Worm (Caenorhabditis elegans) whole organism, L4 larva: Measurements from ENCODE around the gene C15F1.1.

Source experiments
- D1046.2 ChIP-seq: fragments of 200-800 bp; sonication (Bioruptor generic); IDR thresholded peaks from 2 replicates; pipeline ENCODE4 v1.3.6; 2022; ENCODE audit warnings: missing genetic modification characterization, missing compliant biosample characterization
- F37D6.2 ChIP-seq: sonication (generic microtip); optimal IDR thresholded peaks from 2 replicates; lab custom pipeline; 2016; ENCODE audit warnings: mild to moderate bottlenecking, missing genetic modification characterization, missing compliant biosample characterization
- F44E2.7 ChIP-seq: fragments of 200-800 bp; sonication (Bioruptor generic); IDR thresholded peaks from 2 replicates; pipeline ENCODE4 v2.1.2; 2022; ENCODE audit warnings: missing genetic modification characterization, missing compliant biosample characterization
- F49E8.2 ChIP-seq: sonication (generic microtip); optimal IDR thresholded peaks from 2 replicates; lab custom pipeline; 2016; ENCODE audit warnings: missing compliant biosample characterization, mild to moderate bottlenecking, missing genetic modification characterization, borderline replicate concordance
- T20F7.1 ChIP-seq: fragments of 200-800 bp; sonication (Bioruptor generic); optimal IDR thresholded peaks from 2 replicates; lab custom pipeline; 2018; ENCODE audit warnings: mild to moderate bottlenecking, missing genetic modification characterization, missing compliant biosample characterization
- Y48G9A.11 ChIP-seq: fragments of 200-800 bp; sonication (Bioruptor generic); IDR thresholded peaks from 2 replicates; pipeline ENCODE4 v1.3.6; 2022; ENCODE audit warnings: missing genetic modification reagents, missing genetic modification characterization, missing compliant biosample characterization
- aha-1 ChIP-seq: fragments of 150-350 bp; peaks from one replicate; lab custom pipeline; 2014; ENCODE audit warnings: missing biosample characterization, missing genetic modification characterization
- aly-2 ChIP-seq: sonication (generic microtip); optimal IDR thresholded peaks from 2 replicates; lab custom pipeline; 2018; ENCODE audit warnings: missing biosample characterization, missing genetic modification characterization
- ama-1 ChIP-seq: fragments of 150-350 bp; optimal IDR thresholded peaks from 2 replicates; lab custom pipeline; 2014; ENCODE audit warnings: inconsistent platforms, mixed read lengths
- ceh-44 ChIP-seq: fragments of 200-800 bp; sonication (Bioruptor generic); IDR thresholded peaks from 2 replicates; pipeline ENCODE4 v1.3.6; 2022; ENCODE audit warnings: missing genetic modification reagents, missing genetic modification characterization, missing compliant biosample characterization
- ceh-62 ChIP-seq: sonication (generic microtip); optimal IDR thresholded peaks from 2 replicates; lab custom pipeline; 2017; ENCODE audit warnings: missing biosample characterization, missing genetic modification characterization
- ctbp-1 ChIP-seq: fragments of 200-800 bp; sonication (Bioruptor generic); IDR thresholded peaks from 2 replicates; pipeline ENCODE4 v1.3.6; 2022; ENCODE audit warnings: missing genetic modification reagents, missing genetic modification characterization, missing compliant biosample characterization
- daf-16 ChIP-seq, 3 experiments: sonication (generic microtip); optimal IDR thresholded peaks; 2 replicates each; lab custom pipeline; 2016 to 2017; ENCODE audit warnings: missing genetic modification characterization in 3 of 3, missing genetic modification reagents in 3 of 3, mild to moderate bottlenecking in 2 of 3, missing compliant biosample characterization in 2 of 3, missing biosample characterization in 1 of 3, moderate library complexity in 1 of 3
- dmd-6 ChIP-seq: fragments of 200-800 bp; sonication (Bioruptor generic); IDR thresholded peaks from 2 replicates; pipeline ENCODE4 v1.3.6; 2022; ENCODE audit warnings: missing genetic modification reagents, missing genetic modification characterization, missing compliant biosample characterization
- dmd-8 ChIP-seq: fragments of 200-800 bp; sonication (Bioruptor generic); IDR thresholded peaks from 2 replicates; pipeline ENCODE4 v1.3.6; 2022; ENCODE audit warnings: missing genetic modification characterization, missing compliant biosample characterization
- duxl-1 ChIP-seq: sonication (generic microtip); optimal IDR thresholded peaks from 2 replicates; lab custom pipeline; 2016; ENCODE audit warnings: mild to moderate bottlenecking, missing genetic modification characterization, moderate library complexity, missing compliant biosample characterization; ENCODE audit not compliant: poor library complexity
- dve-1 ChIP-seq: sonication (generic microtip); optimal IDR thresholded peaks from 2 replicates; lab custom pipeline; 2017; ENCODE audit warnings: antibody characterized with exemption, mild to moderate bottlenecking, missing genetic modification characterization, missing compliant biosample characterization; ENCODE audit not compliant: insufficient read depth
- egl-27 ChIP-seq: sonication (generic microtip); optimal IDR thresholded peaks from 3 replicates; lab custom pipeline; 2017; ENCODE audit warnings: missing biosample characterization, missing genetic modification reagents, missing genetic modification characterization
- hmg-1.1 ChIP-seq: fragments of 200-800 bp; sonication (Bioruptor generic); IDR thresholded peaks from 2 replicates; pipeline ENCODE4 v1.3.6; 2022; ENCODE audit warnings: missing genetic modification reagents, missing genetic modification characterization, missing compliant biosample characterization
- lin-38 ChIP-seq: fragments of 200-800 bp; sonication (Bioruptor generic); IDR thresholded peaks from 2 replicates; pipeline ENCODE4 v1.3.6; 2022; ENCODE audit warnings: missing genetic modification reagents, missing genetic modification characterization, missing compliant biosample characterization
- lin-39 ChIP-seq: fragments of 150-350 bp; optimal IDR thresholded peaks from 2 replicates; lab custom pipeline; 2014; ENCODE audit warnings: missing biosample characterization, missing genetic modification reagents, missing genetic modification characterization
- lsy-2 ChIP-seq, 2 experiments: fragments of 150-350 bp in 1 of 2; sonication (generic microtip) in 1 of 2; optimal IDR thresholded peaks; 2 replicates each; lab custom pipeline; 2014 to 2017; ENCODE audit warnings: missing biosample characterization in 2 of 2, missing genetic modification characterization in 2 of 2
- madf-5 ChIP-seq, 2 experiments: fragments of 200-800 bp; sonication (Bioruptor generic); IDR thresholded peaks; 2 replicates each; pipeline ENCODE4 v1.3.6; 2022; ENCODE audit warnings: missing compliant biosample characterization in 2 of 2, missing genetic modification characterization in 2 of 2
- madf-9 ChIP-seq: fragments of 200-800 bp; sonication (Bioruptor generic); conservative IDR thresholded peaks from 2 replicates; pipeline ENCODE4 v1.3.6; 2022; ENCODE audit warnings: missing genetic modification reagents, missing genetic modification characterization, missing compliant biosample characterization
- mdt-29 ChIP-seq: fragments of 200-800 bp; sonication (Bioruptor generic); IDR thresholded peaks from 2 replicates; pipeline ENCODE4 v1.3.6; 2022; ENCODE audit warnings: missing genetic modification reagents, missing genetic modification characterization, missing compliant biosample characterization
- mxl-2 ChIP-seq: fragments of 200-800 bp; sonication (Bioruptor generic); conservative IDR thresholded peaks from 2 replicates; pipeline ENCODE4 v1.3.6; 2022; ENCODE audit warnings: missing genetic modification reagents, missing genetic modification characterization, missing compliant biosample characterization
- nhr-10 ChIP-seq: fragments of 150-350 bp; optimal IDR thresholded peaks from 2 replicates; lab custom pipeline; 2014; ENCODE audit warnings: missing biosample characterization, missing genetic modification characterization
- nhr-102 ChIP-seq: sonication (generic microtip); optimal IDR thresholded peaks from 2 replicates; lab custom pipeline; 2016; ENCODE audit warnings: mild to moderate bottlenecking, missing genetic modification characterization, moderate library complexity, missing compliant biosample characterization
- nhr-111 ChIP-seq: fragments of 200-800 bp; sonication (Bioruptor generic); optimal IDR thresholded peaks from 2 replicates; lab custom pipeline; 2018; ENCODE audit warnings: mild to moderate bottlenecking, missing genetic modification characterization, missing compliant biosample characterization
- nhr-25 ChIP-seq: sonication (generic microtip); optimal IDR thresholded peaks from 2 replicates; lab custom pipeline; 2017; ENCODE audit warnings: missing genetic modification characterization, mild to moderate bottlenecking, missing compliant biosample characterization, antibody characterized with exemption, moderate library complexity, borderline replicate concordance; ENCODE audit not compliant: insufficient read depth
- nhr-28 ChIP-seq: fragments of 150-350 bp; optimal IDR thresholded peaks from 2 replicates; lab custom pipeline; 2014; ENCODE audit warnings: missing biosample characterization, missing genetic modification characterization
- nhr-41 ChIP-seq: fragments of 200-800 bp; sonication (Bioruptor generic); IDR thresholded peaks from 2 replicates; pipeline ENCODE4 v1.3.6; 2022; ENCODE audit warnings: missing genetic modification reagents, missing genetic modification characterization, missing compliant biosample characterization
- nhr-48 ChIP-seq: sonication (generic microtip); optimal IDR thresholded peaks from 2 replicates; lab custom pipeline; 2016; ENCODE audit warnings: mild to moderate bottlenecking, missing genetic modification characterization, missing compliant biosample characterization
- pha-4 ChIP-seq, 2 experiments: fragments of 150-350 bp in 1 of 2; fragments of 200-800 bp in 1 of 2; sonication (Bioruptor generic) in 1 of 2; IDR thresholded peaks in 1 of 2; optimal IDR thresholded peaks in 1 of 2; 2 replicates each; pipeline versions ENCODE4 v1.3.6 to Lab custom; 2014 to 2022; ENCODE audit warnings: missing genetic modification characterization in 2 of 2, missing genetic modification reagents in 2 of 2, missing biosample characterization in 1 of 2, missing compliant biosample characterization in 1 of 2
- php-3 ChIP-seq: fragments of 200-800 bp; sonication (Bioruptor generic); IDR thresholded peaks from 2 replicates; pipeline ENCODE4 v1.3.6; 2022; ENCODE audit warnings: missing genetic modification reagents, missing genetic modification characterization, missing compliant biosample characterization
- pqm-1 ChIP-seq: sonication (generic microtip); optimal IDR thresholded peaks from 2 replicates; lab custom pipeline; 2017; ENCODE audit warnings: missing biosample characterization, missing genetic modification characterization
- rbr-2 ChIP-seq: sonication (generic microtip); optimal IDR thresholded peaks from 2 replicates; lab custom pipeline; 2016; ENCODE audit warnings: missing genotype, missing genetic modification characterization, missing compliant biosample characterization
- set-16 ChIP-seq: fragments of 200-800 bp; sonication (Bioruptor generic); IDR thresholded peaks from 2 replicates; pipeline ENCODE4 v1.3.6; 2022; ENCODE audit warnings: missing genetic modification reagents, missing genetic modification characterization, missing compliant biosample characterization
- spr-1 ChIP-seq: sonication (generic microtip); optimal IDR thresholded peaks from 2 replicates; lab custom pipeline; 2016; ENCODE audit warnings: mild to moderate bottlenecking, missing genetic modification characterization, missing compliant biosample characterization
- spr-3 ChIP-seq: fragments of 200-800 bp; sonication (Bioruptor generic); optimal IDR thresholded peaks from 2 replicates; lab custom pipeline; 2018; ENCODE audit warnings: mild to moderate bottlenecking, missing genetic modification characterization, missing compliant biosample characterization
- unc-62 ChIP-seq, 3 experiments: fragments of 150-350 bp in 1 of 3; sonication (generic microtip); optimal IDR thresholded peaks in 2 of 3; peaks in 1 of 3; 1 replicate in 1 of 3; 2 replicates in 2 of 3; lab custom pipeline; 2014 to 2017; ENCODE audit warnings: missing biosample characterization in 3 of 3, missing genetic modification characterization in 3 of 3, missing genetic modification reagents in 3 of 3, missing genotype in 1 of 3
- vab-7 ChIP-seq: fragments of 200-800 bp; sonication (Bioruptor generic); IDR thresholded peaks from 2 replicates; pipeline ENCODE4 v1.3.6; 2022; ENCODE audit warnings: missing genetic modification reagents, missing genetic modification characterization, missing compliant biosample characterization
- zag-1 ChIP-seq: fragments of 150-350 bp; optimal IDR thresholded peaks from 2 replicates; lab custom pipeline; 2014; ENCODE audit warnings: missing biosample characterization, missing genetic modification characterization
- zfp-3 ChIP-seq: fragments of 200-800 bp; sonication (Bioruptor generic); conservative IDR thresholded peaks from 2 replicates; pipeline ENCODE4 v1.3.6; 2022; ENCODE audit warnings: missing genetic modification reagents, missing genetic modification characterization, missing compliant biosample characterization
- ztf-7 ChIP-seq: fragments of 150-350 bp; optimal IDR thresholded peaks from 2 replicates; lab custom pipeline; 2014; ENCODE audit warnings: missing biosample characterization, missing genetic modification characterization

C15F1.1 gene

ce11 chrII:6943299-6944051, 46.2 kb upstream of the C15F1.1 start (continued):
- no peak for TF ChIP-seq daf-16 (GFP tag; optimal IDR thresholded peaks at IDR 0.05; lab: Kevin White, UChicago)
- peak; percentile 73 for TF ChIP-seq daf-16 (tag; optimal IDR thresholded peaks at IDR 0.05; lab: Kevin White, UChicago)
- no peak for TF ChIP-seq madf-5 (GFP tag; IDR thresholded peaks at IDR 0.05; lab: Robert Waterston, UW)
- 0 out of 2 replicates have a peak, but pooled peaks have one; percentile 37 for TF ChIP-seq vab-7
- peak in 1 of 2 experiments; percentile 33 for TF ChIP-seq unc-62 (GFP tag; optimal IDR thresholded peaks at IDR 0.05 in 1 of 2; lab: Kevin White, UChicago)
- no peak for TF ChIP-seq unc-62 (tag; optimal IDR thresholded peaks at IDR 0.05; lab: Kevin White, UChicago)
- TF ChIP-seq ceh-44, result 0 out of 2 replicates have a peak, but pooled peaks have one; percentile 14
- no peak for TF ChIP-seq Y48G9A.11 (GFP tag; lab: Robert Waterston, UW)
- no peak for TF ChIP-seq zfp-3 (GFP tag; lab: Robert Waterston, UW)
- peak; percentile 28 for TF ChIP-seq T20F7.1 (GFP tag; lab: Kevin White, UChicago)
- no peak for TF ChIP-seq aly-2
- peak; percentile 63 for TF ChIP-seq pqm-1
- TF ChIP-seq spr-3 (GFP tag; lab: Kevin White, UChicago), result no peak
- no peak for TF ChIP-seq D1046.2 (GFP tag; lab: Robert Waterston, UW)
- peak; percentile 59 for TF ChIP-seq nhr-28 (tag; lab: Kevin White, UChicago)
- no peak for TF ChIP-seq mdt-29 (GFP tag; lab: Robert Waterston, UW)
- TF ChIP-seq dmd-6 (GFP tag; lab: Robert Waterston, UW), result peak; percentile 29

- TF ChIP-seq spr-3 (GFP tag; lab: Kevin White, UChicago) (peak; percentile 12), nhr-10 (tag; lab: Kevin White, UChicago) (peak; percentile 68), rbr-2 (tag; lab: Kevin White, UChicago) (peak; percentile 96), duxl-1 (tag; lab: Kevin White, UChicago) (peak; percentile 89), lin-38 (GFP tag; lab: Robert Waterston, UW) (peak; percentile 73), lin-39 (peak; percentile 65), ztf-7 (tag; lab: Kevin White, UChicago) (peak; percentile 77), nhr-48 (peak; percentile 83), set-16 (GFP tag; lab: Robert Waterston, UW) (no peak), nhr-25 (tag; lab: Kevin White, UChicago) (peak; percentile 81), mxl-2 (GFP tag; lab: Robert Waterston, UW) (no peak), zag-1 (tag; lab: Kevin White, UChicago) (peak; percentile 18), nhr-111 (no peak), spr-1 (tag; lab: Kevin White, UChicago) (peak; percentile 83), pha-4 (GFP tag; IDR thresholded peaks at IDR 0.05; lab: Robert Waterston, UW) (peak; percentile 64), pha-4 (tag; optimal IDR thresholded peaks at IDR 0.05; lab: Kevin White, UChicago) (no peak), dve-1 (tag; lab: Kevin White, UChicago) (peak; percentile 98), lsy-2 (tag; optimal IDR thresholded peaks at IDR 0.05; lab: Kevin White, UChicago) (peak; percentile 94 to 97), zfp-3 (GFP tag; lab: Robert Waterston, UW) (no peak), nhr-41 (0 out of 2 replicates have a peak, but pooled peaks have one; percentile 12), hmg-1.1 (peak; percentile 96), ama-1 (lab: Kevin White, UChicago) (no peak), php-3 (GFP tag; lab: Robert Waterston, UW) (peak; percentile 82), ceh-62 (tag; lab: Kevin White, UChicago) (no peak), nhr-102 (tag; lab: Kevin White, UChicago) (peak; percentile 78), D1046.2 (GFP tag; lab: Robert Waterston, UW) (no peak), egl-27 (tag; lab: Kevin White, UChicago) (no peak), F49E8.2 (no peak), madf-9 (0 out of 2 replicates have a peak, but pooled peaks have one; percentile 34), F44E2.7 (GFP tag; lab: Robert Waterston, UW) (0 out of 2 replicates have a peak, but pooled peaks have one; percentile 15), ctbp-1 (GFP tag; lab: Robert Waterston, UW) (peak; percentile 88), aha-1 (peak; percentile 92), F37D6.2 (tag; lab: Kevin White, UChicago) (peak; percentile 90), dmd-8 (GFP tag; lab: Robert Waterston, UW) (no peak)
These were observed 38.4 kb upstream of the C15F1.1 start, which contains the start of the genes malt-1 and ceh-38 for ce11 chrII:6951250-6951806. Gene malt-1 (minus strand): TSS chrII:6951300. Gene ceh-38 (plus strand): TSS chrII:6951526.
